Worm (Caenorhabditis elegans) whole organism, late embryonic: ENCODE measurements around the gene sdpn-1.
A peak's percentile ranks its signal among the peaks of the same experiment; 100 is the strongest.

Source experiments
- C38D4.7 ChIP-seq: fragments of 200-800 bp; sonication (Bioruptor generic); optimal IDR thresholded peaks from 2 replicates; lab custom pipeline; 2018; ENCODE audit warnings: mild to moderate bottlenecking, missing genetic modification characterization, moderate library complexity, missing compliant biosample characterization
- F13H6.1 ChIP-seq: sonication (generic microtip); optimal IDR thresholded peaks from 2 replicates; lab custom pipeline; 2016; ENCODE audit warnings: missing genetic modification characterization, missing compliant biosample characterization
- K02D7.2 ChIP-seq: sonication (generic microtip); optimal IDR thresholded peaks from 2 replicates; lab custom pipeline; 2017; ENCODE audit warnings: mild to moderate bottlenecking, missing genetic modification characterization, missing compliant biosample characterization
- K09A11.1 ChIP-seq: sonication (generic microtip); optimal IDR thresholded peaks from 2 replicates; lab custom pipeline; 2017; ENCODE audit warnings: antibody characterized with exemption, mild to moderate bottlenecking, missing genetic modification characterization, missing compliant biosample characterization; ENCODE audit not compliant: insufficient read depth
- T23F11.4 ChIP-seq: fragments of 200-800 bp; sonication (Bioruptor generic); optimal IDR thresholded peaks from 2 replicates; lab custom pipeline; 2018; ENCODE audit warnings: mild to moderate bottlenecking, missing genetic modification characterization, missing compliant biosample characterization
- Y22D7AL.16 ChIP-seq: sonication (generic microtip); optimal IDR thresholded peaks from 2 replicates; lab custom pipeline; 2016; ENCODE audit warnings: missing genetic modification characterization, missing compliant biosample characterization
- ahr-1 ChIP-seq: sonication (generic microtip); optimal IDR thresholded peaks from 2 replicates; lab custom pipeline; 2016; ENCODE audit warnings: missing genetic modification characterization, missing compliant biosample characterization
- ama-1 ChIP-seq: fragments of 150-350 bp; optimal IDR thresholded peaks from 2 replicates; lab custom pipeline; 2014
- ceh-14 ChIP-seq: sonication (generic microtip); optimal IDR thresholded peaks from 2 replicates; lab custom pipeline; 2016; ENCODE audit warnings: missing genotype, missing genetic modification characterization, missing compliant biosample characterization
- ceh-19 ChIP-seq: fragments of 200-800 bp; sonication (Bioruptor generic); optimal IDR thresholded peaks from 2 replicates; lab custom pipeline; 2018; ENCODE audit warnings: mild to moderate bottlenecking, missing genetic modification characterization, missing compliant biosample characterization
- ceh-2 ChIP-seq: sonication (generic microtip); optimal IDR thresholded peaks from 2 replicates; lab custom pipeline; 2016; ENCODE audit warnings: missing genotype, missing genetic modification characterization, missing compliant biosample characterization
- ceh-22 ChIP-seq: sonication (generic microtip); optimal IDR thresholded peaks from 2 replicates; lab custom pipeline; 2017; ENCODE audit warnings: missing biosample characterization, missing genetic modification characterization
- ceh-31 ChIP-seq: sonication (generic microtip); optimal IDR thresholded peaks from 2 replicates; lab custom pipeline; 2016; ENCODE audit warnings: missing genetic modification characterization, missing compliant biosample characterization
- ceh-34 ChIP-seq: sonication (generic microtip); optimal IDR thresholded peaks from 2 replicates; lab custom pipeline; 2016; ENCODE audit warnings: mild to moderate bottlenecking, missing genetic modification characterization, missing compliant biosample characterization
- ceh-45 ChIP-seq: fragments of 200-800 bp; sonication (Bioruptor generic); IDR thresholded peaks from 2 replicates; pipeline ENCODE4 v1.3.6; 2022; ENCODE audit warnings: missing genetic modification reagents, missing genetic modification characterization, missing compliant biosample characterization
- ceh-48 ChIP-seq: sonication (generic microtip); optimal IDR thresholded peaks from 2 replicates; lab custom pipeline; 2016; ENCODE audit warnings: missing genetic modification characterization, inconsistent platforms, missing compliant biosample characterization
- dve-1 ChIP-seq: sonication (generic microtip); optimal IDR thresholded peaks from 2 replicates; lab custom pipeline; 2017; ENCODE audit warnings: antibody characterized with exemption, mild to moderate bottlenecking, missing genetic modification characterization, missing compliant biosample characterization
- elt-2 ChIP-seq: sonication (generic microtip); optimal IDR thresholded peaks from 2 replicates; lab custom pipeline; 2016; ENCODE audit warnings: missing genetic modification reagents, missing genetic modification characterization, missing compliant biosample characterization
- elt-4 ChIP-seq: sonication (generic microtip); optimal IDR thresholded peaks from 2 replicates; lab custom pipeline; 2016; ENCODE audit warnings: missing genetic modification characterization, missing compliant biosample characterization
- eyg-1 ChIP-seq: sonication (generic microtip); optimal IDR thresholded peaks from 2 replicates; lab custom pipeline; 2016; ENCODE audit warnings: missing genotype, missing genetic modification characterization, missing compliant biosample characterization
- fax-1 ChIP-seq: sonication (generic microtip); optimal IDR thresholded peaks from 2 replicates; lab custom pipeline; 2016; ENCODE audit warnings: missing genotype, missing genetic modification characterization, missing compliant biosample characterization
- fkh-6 ChIP-seq: sonication (generic microtip); optimal IDR thresholded peaks from 2 replicates; lab custom pipeline; 2016; ENCODE audit warnings: missing genetic modification characterization, missing compliant biosample characterization
- gmeb-2 ChIP-seq: sonication (generic microtip); optimal IDR thresholded peaks from 2 replicates; lab custom pipeline; 2016; ENCODE audit warnings: missing genetic modification characterization, inconsistent platforms, missing compliant biosample characterization
- hlh-13 ChIP-seq: fragments of 200-800 bp; sonication (Bioruptor generic); optimal IDR thresholded peaks from 2 replicates; lab custom pipeline; 2018; ENCODE audit warnings: mild to moderate bottlenecking, missing genetic modification characterization, missing compliant biosample characterization
- hlh-30 ChIP-seq: sonication (generic microtip); optimal IDR thresholded peaks from 2 replicates; lab custom pipeline; 2017; ENCODE audit warnings: antibody characterized with exemption, missing genetic modification characterization, missing compliant biosample characterization; ENCODE audit not compliant: insufficient read depth
- hlh-6 ChIP-seq: sonication (generic microtip); optimal IDR thresholded peaks from 2 replicates; lab custom pipeline; 2016; ENCODE audit warnings: missing genotype, missing genetic modification characterization, missing compliant biosample characterization
- hlh-8 ChIP-seq: sonication (generic microtip); optimal IDR thresholded peaks from 2 replicates; lab custom pipeline; 2016; ENCODE audit warnings: missing genotype, missing genetic modification characterization, missing compliant biosample characterization
- lim-6 ChIP-seq: sonication (generic microtip); optimal IDR thresholded peaks from 2 replicates; lab custom pipeline; 2016; ENCODE audit warnings: missing genetic modification characterization, missing compliant biosample characterization
- madf-2 ChIP-seq: sonication (generic microtip); optimal IDR thresholded peaks from 2 replicates; lab custom pipeline; 2017; ENCODE audit warnings: missing genetic modification characterization, missing compliant biosample characterization
- mec-3 ChIP-seq: sonication (generic microtip); optimal IDR thresholded peaks from 2 replicates; lab custom pipeline; 2016; ENCODE audit warnings: borderline replicate concordance, missing genetic modification characterization, missing compliant biosample characterization
- nfya-1 ChIP-seq: sonication (generic microtip); optimal IDR thresholded peaks from 2 replicates; lab custom pipeline; 2017; ENCODE audit warnings: missing genetic modification characterization, mild to moderate bottlenecking, missing compliant biosample characterization, antibody characterized with exemption, moderate library complexity
- nhr-232 ChIP-seq: sonication (generic microtip); optimal IDR thresholded peaks from 2 replicates; lab custom pipeline; 2016; ENCODE audit warnings: missing genetic modification characterization, missing compliant biosample characterization
- npax-4 ChIP-seq: sonication (generic microtip); optimal IDR thresholded peaks from 2 replicates; lab custom pipeline; 2016; ENCODE audit warnings: missing genetic modification characterization, missing compliant biosample characterization
- pat-9 ChIP-seq: fragments of 200-800 bp; sonication (Bioruptor generic); optimal IDR thresholded peaks from 2 replicates; lab custom pipeline; 2018; ENCODE audit warnings: mild to moderate bottlenecking, missing genetic modification characterization, moderate library complexity, missing compliant biosample characterization
- pax-1 ChIP-seq: fragments of 150-350 bp; optimal IDR thresholded peaks from 2 replicates; lab custom pipeline; 2014; ENCODE audit warnings: missing biosample characterization, missing genetic modification characterization
- pha-2 ChIP-seq: sonication (generic microtip); optimal IDR thresholded peaks from 2 replicates; lab custom pipeline; 2017; ENCODE audit warnings: mild to moderate bottlenecking, missing genetic modification characterization, missing compliant biosample characterization
- pha-4 ChIP-seq: fragments of 150-350 bp; optimal IDR thresholded peaks from 2 replicates; lab custom pipeline; 2018; ENCODE audit warnings: missing biosample characterization, missing genetic modification reagents, missing genetic modification characterization
- ref-2 ChIP-seq: sonication (generic microtip); optimal IDR thresholded peaks from 2 replicates; lab custom pipeline; 2016; ENCODE audit warnings: missing genetic modification characterization, missing compliant biosample characterization
- rnt-1 ChIP-seq: sonication (generic microtip); optimal IDR thresholded peaks from 2 replicates; lab custom pipeline; 2016; ENCODE audit warnings: missing genetic modification characterization, missing compliant biosample characterization
- sdc-2 ChIP-seq: sonication (generic microtip); optimal IDR thresholded peaks from 2 replicates; lab custom pipeline; 2016; ENCODE audit warnings: missing genotype, missing genetic modification characterization, missing compliant biosample characterization
- sox-4 ChIP-seq: sonication (generic microtip); optimal IDR thresholded peaks from 2 replicates; lab custom pipeline; 2017; ENCODE audit warnings: mild to moderate bottlenecking, missing genetic modification characterization, inconsistent platforms, missing compliant biosample characterization
- syd-9 ChIP-seq: sonication (generic microtip); optimal IDR thresholded peaks from 2 replicates; lab custom pipeline; 2016; ENCODE audit warnings: mild to moderate bottlenecking, missing genetic modification characterization, moderate library complexity, missing compliant biosample characterization
- ttx-3 ChIP-seq: sonication (generic microtip); optimal IDR thresholded peaks from 2 replicates; lab custom pipeline; 2016; ENCODE audit warnings: missing genetic modification reagents, missing genetic modification characterization, missing compliant biosample characterization
- unc-42 ChIP-seq: sonication (generic microtip); optimal IDR thresholded peaks from 2 replicates; lab custom pipeline; 2016; ENCODE audit warnings: missing genotype, missing genetic modification characterization, missing compliant biosample characterization
- unc-55 ChIP-seq: sonication (generic microtip); optimal IDR thresholded peaks from 2 replicates; lab custom pipeline; 2017; ENCODE audit warnings: missing biosample characterization, missing genetic modification reagents, missing genetic modification characterization
- unc-86 ChIP-seq: sonication (generic microtip); optimal IDR thresholded peaks from 2 replicates; lab custom pipeline; 2016; ENCODE audit warnings: missing genetic modification characterization, missing compliant biosample characterization
- zip-5 ChIP-seq: sonication (generic microtip); optimal IDR thresholded peaks from 2 replicates; lab custom pipeline; 2016; ENCODE audit warnings: missing genetic modification characterization, missing compliant biosample characterization

Gene sdpn-1

ce11 chrX:7953063-7953337 is 45.0 kb downstream of the sdpn-1 start:
- TF ChIP-seq hlh-8 (tag; lab: Kevin White, UChicago) (no peak), Y22D7AL.16 (tag; lab: Kevin White, UChicago) (no peak), ceh-19 (GFP tag; lab: Kevin White, UChicago) (no peak), K02D7.2 (tag; lab: Kevin White, UChicago) (no peak)

DNA sequence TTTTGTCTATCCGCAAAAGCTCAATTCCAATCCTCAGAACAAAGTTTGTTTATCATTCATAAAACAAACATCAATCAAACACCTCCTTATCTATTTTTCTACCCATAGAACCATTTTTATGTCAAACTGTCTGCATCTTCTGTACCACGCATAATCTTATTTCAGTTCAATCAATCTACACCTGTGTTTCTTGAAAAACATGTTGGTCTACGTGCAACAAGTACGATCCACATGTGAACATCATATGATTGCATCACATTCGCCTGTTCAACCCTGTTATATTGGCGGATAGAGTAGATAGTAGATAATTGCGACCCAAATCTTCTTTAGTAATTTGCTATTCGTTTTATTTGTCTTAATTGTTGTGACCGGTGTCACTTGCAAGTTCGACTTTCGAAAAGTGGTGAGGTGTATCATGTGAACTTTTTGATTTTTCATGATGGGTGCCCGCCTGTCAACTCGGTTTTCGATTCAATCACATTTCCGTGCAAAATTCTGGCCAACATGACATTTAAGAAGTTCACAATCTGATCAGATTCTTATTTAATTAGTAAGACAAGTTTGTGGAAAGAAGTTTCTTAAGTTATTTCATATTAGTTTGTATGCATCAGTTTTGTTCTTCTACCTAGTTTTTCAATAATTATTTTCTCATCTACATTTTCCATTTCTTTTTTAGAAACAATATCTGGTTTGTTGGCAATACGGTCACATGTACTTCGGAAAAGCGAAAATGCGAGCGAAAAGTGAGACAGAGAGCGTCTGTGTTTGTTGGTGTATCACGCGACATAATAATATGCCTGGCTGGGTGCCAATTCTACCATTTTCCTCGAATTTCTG is 45.6 kb downstream of the sdpn-1 start:
- no peak for TF ChIP-seq nhr-232 (tag; lab: Kevin White, UChicago)
- TF ChIP-seq elt-2 (tag; lab: Kevin White, UChicago), result peak; percentile 19
- peak; percentile 4 for TF ChIP-seq hlh-30 (tag; lab: Kevin White, UChicago)

DNA sequence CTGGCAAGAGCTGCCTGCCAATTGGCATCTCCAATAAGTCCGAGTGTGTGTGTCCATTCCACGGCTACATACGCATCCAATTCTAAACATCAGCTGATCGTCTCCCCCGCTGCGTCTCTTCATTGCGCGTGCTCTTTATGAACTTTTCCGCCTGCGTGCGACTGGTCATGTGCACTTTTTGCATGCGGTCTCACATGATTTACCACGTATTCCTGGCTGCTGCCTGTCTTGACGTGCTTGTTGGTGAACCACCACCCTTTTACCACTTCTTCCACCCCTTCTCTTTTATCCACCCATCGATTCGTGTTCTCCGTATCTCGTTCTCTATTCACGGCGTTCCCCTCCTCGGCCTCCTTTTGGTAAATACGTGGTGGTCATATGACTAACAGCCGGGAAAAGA is 46.5 kb downstream of the sdpn-1 start:
- TF ChIP-seq ceh-22 (no peak), pha-2 (no peak), elt-4 (tag; lab: Kevin White, UChicago) (no peak), ceh-34 (tag; lab: Kevin White, UChicago) (peak; percentile 84), hlh-30 (tag; lab: Kevin White, UChicago) (peak; percentile 100), eyg-1 (peak; percentile 21), unc-86 (peak; percentile 67), pat-9 (tag; lab: Kevin White, UChicago) (peak; percentile 8), hlh-13 (GFP tag; lab: Kevin White, UChicago) (no peak), hlh-8 (tag; lab: Kevin White, UChicago) (peak; percentile 80), F13H6.1 (tag; lab: Kevin White, UChicago) (peak; percentile 10), sdc-2 (tag; lab: Kevin White, UChicago) (peak; percentile 85), dve-1 (tag; lab: Kevin White, UChicago) (no peak), ceh-14 (peak; percentile 82), zip-5 (no peak), mec-3 (tag; lab: Kevin White, UChicago) (no peak), ceh-19 (GFP tag; lab: Kevin White, UChicago) (no peak), K09A11.1 (tag; lab: Kevin White, UChicago) (no peak), C38D4.7 (no peak), ceh-48 (tag; lab: Kevin White, UChicago) (peak; percentile 62), ahr-1 (tag; lab: Kevin White, UChicago) (no peak), syd-9 (tag; lab: Kevin White, UChicago) (peak; percentile 31), hlh-6 (peak; percentile 68), T23F11.4 (GFP tag; lab: Kevin White, UChicago) (peak; percentile 55), unc-42 (tag; lab: Kevin White, UChicago) (peak; percentile 79), fax-1 (tag; lab: Kevin White, UChicago) (peak; percentile 41), nfya-1 (tag; lab: Kevin White, UChicago) (peak; percentile 91), pax-1 (no peak), ama-1 (lab: Kevin White, UChicago) (no peak), ref-2 (tag; lab: Kevin White, UChicago) (peak; percentile 84), nhr-232 (tag; lab: Kevin White, UChicago) (no peak), unc-55 (GFP tag; lab: Kevin White, UChicago) (peak; percentile 95), gmeb-2 (tag; lab: Kevin White, UChicago) (no peak), sox-4 (tag; lab: Kevin White, UChicago) (no peak), fkh-6 (tag; lab: Kevin White, UChicago) (peak; percentile 44), ttx-3 (tag; lab: Kevin White, UChicago) (no peak), ceh-31 (peak; percentile 94), ceh-45 (GFP tag; lab: Robert Waterston, UW) (0 out of 2 replicates have a peak, but pooled peaks have one; percentile 44), pha-4 (tag; lab: Kevin White, UChicago) (no peak), npax-4 (tag; lab: Kevin White, UChicago) (no peak), rnt-1 (peak; percentile 56), madf-2 (tag; lab: Kevin White, UChicago) (peak; percentile 68), ceh-2 (peak; percentile 59), lim-6 (tag; lab: Kevin White, UChicago) (peak; percentile 40)
